Fruit fly (Drosophila melanogaster) whole organism, embryonic: Measurements from ENCODE around the gene Ras85D.
A peak's percentile ranks its signal among the peaks of the same experiment; 100 is the strongest.

Experiments
- Ada2b ChIP-seq: fragments of 200-800 bp; sonication (Bioruptor generic); IDR thresholded peaks from 2 replicates; pipeline ENCODE4 v1.3.6; 2022; ENCODE audit warnings: missing biosample characterization, missing genetic modification characterization
- CG11247 ChIP-seq: fragments of 200-800 bp; sonication (Bioruptor generic); IDR thresholded peaks from 2 replicates; pipeline ENCODE4 v1.3.6; 2022; ENCODE audit warnings: missing biosample characterization, missing genetic modification characterization
- CG12219 ChIP-seq: fragments of 200-800 bp; sonication (Bioruptor generic); optimal IDR thresholded peaks from 3 replicates; lab custom pipeline; 2018; ENCODE audit warnings: missing biosample characterization, mild to moderate bottlenecking, missing genetic modification characterization
- CG1233 ChIP-seq: fragments of 200-800 bp; sonication (Bioruptor generic); optimal IDR thresholded peaks from 4 replicates; lab custom pipeline; 2018; ENCODE audit warnings: missing biosample characterization, mild to moderate bottlenecking, missing genetic modification characterization
- CG14050 ChIP-seq: fragments of 200-800 bp; sonication (Bioruptor generic); IDR thresholded peaks from 3 replicates; pipeline ENCODE4 v1.3.6; 2022; ENCODE audit warnings: missing biosample characterization, missing genetic modification characterization
- CG1603 ChIP-seq: fragments of 200-800 bp; sonication (Bioruptor generic); optimal IDR thresholded peaks from 2 replicates; lab custom pipeline; 2019; ENCODE audit warnings: missing biosample characterization, mild to moderate bottlenecking, missing genetic modification characterization, moderate library complexity
- CG1647 ChIP-seq: fragments of 200-800 bp; sonication (Bioruptor generic); optimal IDR thresholded peaks from 3 replicates; lab custom pipeline; 2016; ENCODE audit warnings: missing biosample characterization, missing genetic modification characterization
- CG17359 ChIP-seq: fragments of 200-800 bp; sonication (Bioruptor generic); optimal IDR thresholded peaks from 3 replicates; lab custom pipeline; 2018; ENCODE audit warnings: missing biosample characterization, mild to moderate bottlenecking, missing genetic modification characterization, moderate library complexity
- CG2116 ChIP-seq: fragments of 200-800 bp; sonication (Bioruptor generic); optimal IDR thresholded peaks from 3 replicates; lab custom pipeline; 2018; ENCODE audit warnings: missing biosample characterization, mild to moderate bottlenecking, missing genetic modification characterization
- CG2199 ChIP-seq: fragments of 200-800 bp; sonication (Bioruptor generic); IDR thresholded peaks from 3 replicates; pipeline ENCODE4 v1.3.6; 2022; ENCODE audit warnings: missing biosample characterization, missing genetic modification characterization
- CG34376 ChIP-seq: fragments of 200-800 bp; sonication (Bioruptor generic); optimal IDR thresholded peaks from 2 replicates; lab custom pipeline; 2018; ENCODE audit warnings: missing biosample characterization, mild to moderate bottlenecking, missing genetic modification characterization
- CG3847 ChIP-seq: fragments of 200-800 bp; sonication (Bioruptor generic); IDR thresholded peaks from 2 replicates; pipeline ENCODE4 v1.3.6; 2022; ENCODE audit warnings: missing biosample characterization, missing genetic modification characterization
- CG6272 ChIP-seq: fragments of 200-800 bp; sonication (Bioruptor generic); IDR thresholded peaks from 2 replicates; pipeline ENCODE4 v1.3.6; 2022; ENCODE audit warnings: missing biosample characterization, missing genetic modification characterization
- CG6854 ChIP-seq: fragments of 200-800 bp; sonication (Bioruptor generic); optimal IDR thresholded peaks from 3 replicates; lab custom pipeline; 2017; ENCODE audit warnings: missing biosample characterization, mild to moderate bottlenecking, missing genetic modification characterization
- CG7271 ChIP-seq: fragments of 200-800 bp; sonication (Bioruptor generic); optimal IDR thresholded peaks from 2 replicates; lab custom pipeline; 2018; ENCODE audit warnings: missing biosample characterization, mild to moderate bottlenecking, missing genetic modification characterization, moderate library complexity
- CG7839 ChIP-seq: fragments of 200-800 bp; sonication (Bioruptor generic); optimal IDR thresholded peaks from 3 replicates; lab custom pipeline; 2018; ENCODE audit warnings: missing biosample characterization, mild to moderate bottlenecking, missing genetic modification characterization, moderate library complexity
- CG8281 ChIP-seq: fragments of 200-800 bp; sonication (Bioruptor generic); optimal IDR thresholded peaks from 2 replicates; lab custom pipeline; 2018; ENCODE audit warnings: missing biosample characterization, mild to moderate bottlenecking, missing genetic modification characterization, moderate library complexity
- Gug ChIP-seq: fragments of 200-800 bp; sonication (Bioruptor generic); IDR thresholded peaks from 4 replicates; pipeline ENCODE4 v1.3.6; 2022; ENCODE audit warnings: missing biosample characterization, missing genetic modification characterization
- HHEX ChIP-seq: fragments of 200-800 bp; sonication (Bioruptor generic); optimal IDR thresholded peaks from 3 replicates; lab custom pipeline; 2017; ENCODE audit warnings: missing biosample characterization, mild to moderate bottlenecking, missing genetic modification characterization, missing genetic modification reagents
- Meics ChIP-seq: fragments of 200-800 bp; sonication (Bioruptor generic); optimal IDR thresholded peaks from 2 replicates; lab custom pipeline; 2017; ENCODE audit warnings: missing biosample characterization, mild to moderate bottlenecking, missing genetic modification characterization
- Nf-YC ChIP-seq: fragments of 200-800 bp; optimal IDR thresholded peaks from 3 replicates; lab custom pipeline; 2019; ENCODE audit warnings: missing biosample characterization, mild to moderate bottlenecking, missing genetic modification characterization, moderate library complexity
- Poxn ChIP-seq: fragments of 200-800 bp; sonication (Bioruptor generic); IDR thresholded peaks from 2 replicates; pipeline ENCODE4 v1.3.6; 2022; ENCODE audit warnings: missing biosample characterization, missing genetic modification characterization
- Sry-β ChIP-seq: fragments of 200-800 bp; sonication (Bioruptor generic); optimal IDR thresholded peaks from 2 replicates; lab custom pipeline; 2018; ENCODE audit warnings: missing biosample characterization, mild to moderate bottlenecking, missing genetic modification characterization, moderate library complexity
- Xbp1 ChIP-seq: fragments of 200-800 bp; sonication (Bioruptor generic); optimal IDR thresholded peaks from 3 replicates; lab custom pipeline; 2016; ENCODE audit warnings: missing biosample characterization, mild to moderate bottlenecking, missing genetic modification characterization
- chif ChIP-seq, 2 experiments: fragments of 200-800 bp; sonication (Bioruptor generic); optimal IDR thresholded peaks; 3 replicates each; lab custom pipeline; 2016; ENCODE audit warnings: missing biosample characterization in 2 of 2, missing genetic modification characterization in 2 of 2
- chn ChIP-seq: fragments of 200-800 bp; sonication (Bioruptor generic); optimal IDR thresholded peaks from 2 replicates; lab custom pipeline; 2016; ENCODE audit warnings: missing biosample characterization, missing genetic modification characterization
- dan ChIP-seq: fragments of 200-800 bp; sonication (Bioruptor generic); IDR thresholded peaks from 2 replicates; pipeline ENCODE4 v1.3.6; 2022; ENCODE audit warnings: missing biosample characterization, missing genetic modification characterization
- dimm ChIP-seq: fragments of 200-800 bp; sonication (Bioruptor generic); IDR thresholded peaks from 2 replicates; pipeline ENCODE4 v1.3.6; 2022; ENCODE audit warnings: missing biosample characterization, missing genetic modification characterization
- fd64A ChIP-seq: fragments of 200-800 bp; sonication (Bioruptor generic); optimal IDR thresholded peaks from 3 replicates; lab custom pipeline; 2018; ENCODE audit warnings: missing biosample characterization, mild to moderate bottlenecking, missing genetic modification characterization
- gcm2 ChIP-seq: fragments of 200-800 bp; sonication (Bioruptor generic); optimal IDR thresholded peaks from 2 replicates; lab custom pipeline; 2016; ENCODE audit warnings: missing biosample characterization, missing genetic modification characterization
- gt ChIP-seq: fragments of 200-800 bp; sonication (Bioruptor generic); IDR thresholded peaks from 2 replicates; pipeline ENCODE4 v1.3.6; 2022; ENCODE audit warnings: missing biosample characterization, missing genetic modification characterization
- jigr1 ChIP-seq: fragments of 200-800 bp; sonication (Bioruptor generic); IDR thresholded peaks from 3 replicates; pipeline ENCODE4 v1.3.6; 2022; ENCODE audit warnings: missing biosample characterization, missing genetic modification characterization
- jumu ChIP-seq: fragments of 200-800 bp; sonication (Bioruptor generic); optimal IDR thresholded peaks from 3 replicates; lab custom pipeline; 2016; ENCODE audit warnings: missing biosample characterization, missing genetic modification characterization
- kni ChIP-seq: fragments of 200-800 bp; sonication (Bioruptor generic); optimal IDR thresholded peaks from 3 replicates; lab custom pipeline; 2017; ENCODE audit warnings: mild to moderate bottlenecking, missing biosample characterization, missing genetic modification reagents, missing genetic modification characterization
- knrl ChIP-seq: fragments of 200-800 bp; sonication (Bioruptor generic); IDR thresholded peaks from 3 replicates; pipeline ENCODE4 v1.3.6; 2022; ENCODE audit warnings: missing biosample characterization, missing genetic modification characterization; ENCODE audit not compliant: partially characterized antibody
- org-1 ChIP-seq: fragments of 200-800 bp; sonication (Bioruptor generic); optimal IDR thresholded peaks from 2 replicates; lab custom pipeline; 2017; ENCODE audit warnings: missing biosample characterization, missing genetic modification characterization
- pzg ChIP-seq: fragments of 200-800 bp; sonication (Bioruptor generic); optimal IDR thresholded peaks from 3 replicates; lab custom pipeline; 2018; ENCODE audit warnings: missing biosample characterization, mild to moderate bottlenecking, missing genetic modification characterization, moderate library complexity
- sens-2 ChIP-seq: fragments of 200-800 bp; sonication (Bioruptor generic); IDR thresholded peaks from 2 replicates; pipeline ENCODE4 v1.3.6; 2022; ENCODE audit warnings: missing biosample characterization, missing genetic modification characterization
- shn ChIP-seq: fragments of 200-800 bp; sonication (Bioruptor generic); optimal IDR thresholded peaks from 3 replicates; lab custom pipeline; 2016; ENCODE audit warnings: missing biosample characterization, missing genetic modification characterization
- sima ChIP-seq: fragments of 200-800 bp; sonication (Bioruptor generic); optimal IDR thresholded peaks from 2 replicates; lab custom pipeline; 2016; ENCODE audit warnings: missing biosample characterization, missing genetic modification characterization
- sna ChIP-seq: fragments of 200-800 bp; sonication (Bioruptor generic); IDR thresholded peaks from 2 replicates; pipeline ENCODE4 v1.3.6; 2022; ENCODE audit warnings: missing biosample characterization, missing genetic modification characterization; ENCODE audit not compliant: partially characterized antibody
- sr ChIP-seq: fragments of 200-800 bp; sonication (Bioruptor generic); IDR thresholded peaks from 3 replicates; pipeline ENCODE4 v1.3.6; 2022; ENCODE audit warnings: missing biosample characterization, missing genetic modification characterization
- tap ChIP-seq: fragments of 200-800 bp; optimal IDR thresholded peaks from 3 replicates; lab custom pipeline; 2019; ENCODE audit warnings: missing biosample characterization, mild to moderate bottlenecking, missing genetic modification characterization, moderate library complexity
- tgo ChIP-seq: fragments of 200-800 bp; sonication (Bioruptor generic); IDR thresholded peaks from 3 replicates; pipeline ENCODE4 v1.3.6; 2022; ENCODE audit warnings: missing biosample characterization, missing genetic modification characterization
- tll ChIP-seq, 2 experiments: fragments of 200-800 bp in 1 of 2; fragments of >200 bp in 1 of 2; sonication (Bioruptor generic) in 1 of 2; optimal IDR thresholded peaks; 2 replicates each; lab custom pipeline; 2017 to 2019; ENCODE audit warnings: missing biosample characterization in 2 of 2, missing genetic modification characterization in 2 of 2, mild to moderate bottlenecking in 1 of 2, moderate library complexity in 1 of 2
- toy ChIP-seq: fragments of 200-800 bp; sonication (Bioruptor generic); IDR thresholded peaks from 2 replicates; pipeline ENCODE4 v1.3.6; 2022; ENCODE audit warnings: missing biosample characterization, missing genetic modification characterization
- tx ChIP-seq: fragments of 200-800 bp; sonication (Bioruptor generic); optimal IDR thresholded peaks from 2 replicates; lab custom pipeline; 2016; ENCODE audit warnings: missing biosample characterization, missing genetic modification characterization
- vfl ChIP-seq: fragments of 200-800 bp; sonication (Bioruptor generic); optimal IDR thresholded peaks from 2 replicates; lab custom pipeline; 2016; ENCODE audit warnings: missing biosample characterization, missing genetic modification characterization
- vnd ChIP-seq: fragments of 200-800 bp; sonication (Bioruptor generic); IDR thresholded peaks from 3 replicates; pipeline ENCODE4 v1.3.6; 2022; ENCODE audit warnings: missing biosample characterization, missing genetic modification characterization; ENCODE audit not compliant: partially characterized antibody

Gene Ras85D

dm6 chr3R:9559413-9560014 is 46.6 kb upstream of the Ras85D start, which contains the start of the genes AP-1mu and MBD-like (continued):
- TF ChIP-seq HHEX (peak; percentile 45), knrl (GFP tag; lab: Robert Waterston, UW) (peak; percentile 42; the same call in 1 of the 3 replicates), chn (peak; percentile 77), tx (GFP tag; lab: Kevin White, UChicago) (peak; percentile 58), jigr1 (GFP tag; lab: Robert Waterston, UW) (no peak), Sry-β (GFP tag; lab: Kevin White, UChicago) (peak; percentile 76), CG3847 (GFP tag; lab: Robert Waterston, UW) (peak; percentile 88), Nf-YC (tag; lab: Kevin White, UChicago) (peak; percentile 62), sens-2 (no peak), tgo (GFP tag; lab: Robert Waterston, UW) (peak; percentile 65), Poxn (no peak), kni (GFP tag; lab: Kevin White, UChicago) (peak; percentile 10), sna (GFP tag; lab: Robert Waterston, UW) (0 out of 2 replicates have a peak, but pooled peaks have one; percentile 38), CG2199 (GFP tag; lab: Robert Waterston, UW) (no peak), pzg (GFP tag; lab: Kevin White, UChicago) (peak; percentile 78), dimm (GFP tag; lab: Robert Waterston, UW) (no peak), CG6854 (GFP tag; lab: Kevin White, UChicago) (no peak), CG12219 (GFP tag; lab: Kevin White, UChicago) (no peak), vnd (no peak), vfl (GFP tag; lab: Kevin White, UChicago) (peak; percentile 22), CG34376 (GFP tag; lab: Kevin White, UChicago) (peak; percentile 68), sima (no peak), toy (0 out of 2 replicates have a peak, but pooled peaks have one; percentile 52), fd64A (GFP tag; lab: Kevin White, UChicago) (no peak), CG1233 (peak; percentile 51), tll (GFP tag; optimal IDR thresholded peaks at IDR 0.05; lab: Kevin White, UChicago) (no peak), CG2116 (GFP tag; lab: Kevin White, UChicago) (peak; percentile 72), CG7839 (tag; lab: Kevin White, UChicago) (peak; percentile 62), chif (GFP tag; optimal IDR thresholded peaks at IDR 0.05; lab: Kevin White, UChicago) (peak; percentile 35 to 67), sr (GFP tag; lab: Robert Waterston, UW) (no peak), shn (peak; percentile 47), org-1 (GFP tag; lab: Kevin White, UChicago) (no peak), CG1647 (peak; percentile 34), Meics (GFP tag; lab: Kevin White, UChicago) (peak; percentile 48), Ada2b (GFP tag; lab: Robert Waterston, UW) (0 out of 2 replicates have a peak, but pooled peaks have one; percentile 18), Xbp1 (GFP tag; lab: Kevin White, UChicago) (peak; percentile 73), CG14050 (GFP tag; lab: Robert Waterston, UW) (no peak), CG6272 (peak; percentile 61; the same call in 1 of the 2 replicates), CG11247 (GFP tag; lab: Robert Waterston, UW) (0 out of 2 replicates have a peak, but pooled peaks have one; percentile 47), gt (GFP tag; lab: Robert Waterston, UW) (0 out of 2 replicates have a peak, but pooled peaks have one; percentile 14), tap (tag; lab: Kevin White, UChicago) (no peak), CG17359 (tag; lab: Kevin White, UChicago) (peak; percentile 36), jumu (GFP tag; lab: Kevin White, UChicago) (peak; percentile 69), CG1603 (tag; lab: Kevin White, UChicago) (peak; percentile 59), CG8281 (tag; lab: Kevin White, UChicago) (no peak), gcm2 (no peak), dan (0 out of 2 replicates have a peak, but pooled peaks have one; percentile 16), Gug (peak; percentile 61; the same call in 3 of the 4 replicates), CG7271 (tag; lab: Kevin White, UChicago) (no peak)
